Worm (Caenorhabditis elegans): Measurements from ENCODE around the gene gtsf-1.
"Not testable (repeated sequence)": the region's sequence is repeated elsewhere in the genome, so short reads cannot be mapped to it uniquely, and the experiment has no call there.

gtsf-1 gene

DNA sequence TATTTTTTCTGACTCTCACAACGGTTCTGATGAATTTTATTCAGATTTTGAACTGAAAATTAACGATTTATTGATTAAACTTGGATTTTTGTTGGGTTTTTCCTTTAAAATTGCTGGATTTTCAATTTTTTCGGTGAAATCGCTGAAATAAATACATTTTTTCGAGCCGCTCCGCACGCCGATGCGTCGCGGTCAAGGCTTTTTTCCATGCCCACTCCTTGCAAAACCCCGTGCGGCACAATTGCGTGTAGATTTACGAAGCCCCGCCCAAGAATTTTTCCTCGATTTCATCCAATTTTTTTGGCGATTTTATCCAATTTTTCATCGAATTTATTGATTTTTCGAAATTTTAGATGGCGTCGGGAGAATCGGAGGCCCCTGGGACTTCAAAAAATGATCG is at the start of gene gtsf-1:
Gene gtsf-1 (plus strand): TSS at position 354 of the 400 bp plus-strand sequence.
- TF ChIP-seq tbx-37 (GFP tag; conservative IDR thresholded peaks at IDR 0.05) (0 out of 2 replicates have a peak, but pooled peaks have one; percentile 32), ama-1 (optimal IDR thresholded peaks at IDR 0.05) (no peak), flt-1 (GFP tag; IDR thresholded peaks at IDR 0.05) (peak; percentile 67), hmg-4 (GFP tag; optimal IDR thresholded peaks at IDR 0.05) (peak; percentile 39), scrt-1 (GFP tag; IDR thresholded peaks at IDR 0.05) (no peak), tbx-11 (GFP tag; IDR thresholded peaks at IDR 0.05) (0 out of 2 replicates have a peak, but pooled peaks have one; percentile 65), tra-4 (tag; optimal IDR thresholded peaks at IDR 0.05) (no peak), F13C5.2 (tag; optimal IDR thresholded peaks at IDR 0.05) (peak; percentile 91), ceh-13 (GFP tag; optimal IDR thresholded peaks at IDR 0.05) (peak; percentile 29), sea-1 (GFP tag; conservative IDR thresholded peaks at IDR 0.05) (peak; percentile 61; the same call in 1 of the 2 replicates), hmbx-1 (tag; optimal IDR thresholded peaks at IDR 0.05) (no peak), ceh-36 (tag; optimal IDR thresholded peaks at IDR 0.05) (peak; percentile 56), B0310.2 (tag; optimal IDR thresholded peaks at IDR 0.05) (no peak), hnd-1 (tag; optimal IDR thresholded peaks at IDR 0.05) (peak; percentile 42), pes-1 (GFP tag; IDR thresholded peaks at IDR 0.05) (peak; percentile 67), ets-7 (tag; optimal IDR thresholded peaks at IDR 0.05) (no peak), aly-1 (tag; optimal IDR thresholded peaks at IDR 0.05) (no peak)

DNA sequence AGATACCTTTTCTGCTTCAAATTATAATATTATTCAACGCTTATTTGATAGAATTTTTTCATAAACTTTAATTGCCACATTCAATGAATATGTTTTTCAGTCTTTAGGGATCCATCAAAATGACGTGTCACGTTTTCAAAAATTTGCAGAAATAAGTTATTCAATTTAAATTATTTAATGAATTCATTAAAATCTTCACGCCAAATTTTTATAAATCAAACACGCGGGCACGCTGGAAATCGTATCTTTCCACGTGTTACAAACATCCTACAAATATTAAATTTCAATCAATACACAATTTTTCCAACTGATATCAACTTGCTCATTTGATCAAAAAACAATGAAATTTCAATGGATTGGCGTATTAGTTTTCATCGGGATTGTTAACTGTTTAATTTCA is 43.1 kb upstream of the gtsf-1 start, which contains the start of gene Y116A8A.4:
Gene Y116A8A.4 (plus strand): TSS at position 301 of the 400 bp plus-strand sequence.
- TF ChIP-seq aly-1 (tag; optimal IDR thresholded peaks at IDR 0.05): no peak
- no peak for TF ChIP-seq tbx-11 (GFP tag; IDR thresholded peaks at IDR 0.05)
- no peak for TF ChIP-seq ama-1 (optimal IDR thresholded peaks at IDR 0.05)
- TF ChIP-seq ets-7 (tag; optimal IDR thresholded peaks at IDR 0.05): no peak
- TF ChIP-seq hnd-1 (tag; optimal IDR thresholded peaks at IDR 0.05): no peak
- TF ChIP-seq tra-4 (tag; optimal IDR thresholded peaks at IDR 0.05): no peak
- no peak for TF ChIP-seq hmbx-1 (tag; optimal IDR thresholded peaks at IDR 0.05)

DNA sequence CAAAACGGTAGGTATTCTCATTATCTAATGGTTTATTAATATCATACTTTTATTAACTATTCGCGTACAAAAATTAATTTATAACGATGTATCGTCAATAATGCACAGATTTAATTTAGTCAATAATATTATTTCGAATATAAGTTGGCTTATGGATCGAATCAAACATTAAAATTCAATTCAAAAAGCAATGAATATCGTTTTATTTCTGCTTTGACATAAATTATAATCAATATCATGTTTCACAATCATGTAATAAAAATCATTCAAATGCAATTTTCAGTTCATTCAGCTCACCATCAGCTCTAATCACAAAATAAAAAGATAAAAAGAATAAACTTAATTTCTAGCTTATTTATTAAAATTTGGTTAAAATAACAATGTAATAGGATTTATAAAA is 36.9 kb upstream of the gtsf-1 start, which contains the start of gene Y116A8A.6:
Gene Y116A8A.6 (minus strand): TSS at position 101 of the 400 bp plus-strand sequence.
- TF ChIP-seq ama-1 (optimal IDR thresholded peaks at IDR 0.05): no peak
- TF ChIP-seq tbx-37 (GFP tag; conservative IDR thresholded peaks at IDR 0.05): no peak
- TF ChIP-seq sea-1 (GFP tag; conservative IDR thresholded peaks at IDR 0.05): no peak
- no peak for TF ChIP-seq tra-4 (tag; optimal IDR thresholded peaks at IDR 0.05)
- no peak for TF ChIP-seq pes-1 (GFP tag; IDR thresholded peaks at IDR 0.05)
- TF ChIP-seq aly-1 (tag; optimal IDR thresholded peaks at IDR 0.05): no peak
- no peak for TF ChIP-seq hmg-4 (GFP tag; optimal IDR thresholded peaks at IDR 0.05)
- no peak for TF ChIP-seq hmbx-1 (tag; optimal IDR thresholded peaks at IDR 0.05)

- no peak for TF ChIP-seq aly-1 (tag; optimal IDR thresholded peaks at IDR 0.05)
- TF ChIP-seq flt-1 (GFP tag; IDR thresholded peaks at IDR 0.05): no peak
- TF ChIP-seq hnd-1 (tag; optimal IDR thresholded peaks at IDR 0.05): no peak
- no peak for TF ChIP-seq tbx-11 (GFP tag; IDR thresholded peaks at IDR 0.05)
- TF ChIP-seq pes-1 (GFP tag; IDR thresholded peaks at IDR 0.05): no peak
- TF ChIP-seq scrt-1 (GFP tag; IDR thresholded peaks at IDR 0.05): no peak
- no peak for TF ChIP-seq ets-7 (tag; optimal IDR thresholded peaks at IDR 0.05)
- TF ChIP-seq F13C5.2 (tag; optimal IDR thresholded peaks at IDR 0.05): no peak
- TF ChIP-seq tbx-37 (GFP tag; conservative IDR thresholded peaks at IDR 0.05): no peak
- TF ChIP-seq ceh-13 (GFP tag; optimal IDR thresholded peaks at IDR 0.05): no peak
- no peak for TF ChIP-seq tra-4 (tag; optimal IDR thresholded peaks at IDR 0.05)
- TF ChIP-seq hmg-4 (GFP tag; optimal IDR thresholded peaks at IDR 0.05): no peak
- no peak for TF ChIP-seq sea-1 (GFP tag; conservative IDR thresholded peaks at IDR 0.05)
- TF ChIP-seq hmbx-1 (tag; optimal IDR thresholded peaks at IDR 0.05): no peak
- TF ChIP-seq ama-1 (optimal IDR thresholded peaks at IDR 0.05): no peak
- TF ChIP-seq B0310.2 (tag; optimal IDR thresholded peaks at IDR 0.05): no peak
- TF ChIP-seq ceh-36 (tag; optimal IDR thresholded peaks at IDR 0.05): no peak
These were observed 35.7 kb upstream of the gtsf-1 start, which contains the start of gene Y116A8A.7 for ce11 chrIV:16829896-16830295. Y116A8A.7 (plus strand) TSS chrIV:16830196.

ce11 chrIV:16831366-16831765 is 34.3 kb upstream of the gtsf-1 start, which contains the start of gene clec-194:
clec-194 (plus strand) TSS chrIV:16831666.
- no peak for TF ChIP-seq hmbx-1 (tag; optimal IDR thresholded peaks at IDR 0.05)
- no peak for TF ChIP-seq sea-1 (GFP tag; conservative IDR thresholded peaks at IDR 0.05)
- TF ChIP-seq tbx-11 (GFP tag; IDR thresholded peaks at IDR 0.05): no peak
- TF ChIP-seq tbx-37 (GFP tag; conservative IDR thresholded peaks at IDR 0.05): no peak
- TF ChIP-seq ets-7 (tag; optimal IDR thresholded peaks at IDR 0.05): no peak
- TF ChIP-seq F13C5.2 (tag; optimal IDR thresholded peaks at IDR 0.05): no peak
- no peak for TF ChIP-seq ama-1 (optimal IDR thresholded peaks at IDR 0.05)
- no peak for TF ChIP-seq B0310.2 (tag; optimal IDR thresholded peaks at IDR 0.05)

DNA sequence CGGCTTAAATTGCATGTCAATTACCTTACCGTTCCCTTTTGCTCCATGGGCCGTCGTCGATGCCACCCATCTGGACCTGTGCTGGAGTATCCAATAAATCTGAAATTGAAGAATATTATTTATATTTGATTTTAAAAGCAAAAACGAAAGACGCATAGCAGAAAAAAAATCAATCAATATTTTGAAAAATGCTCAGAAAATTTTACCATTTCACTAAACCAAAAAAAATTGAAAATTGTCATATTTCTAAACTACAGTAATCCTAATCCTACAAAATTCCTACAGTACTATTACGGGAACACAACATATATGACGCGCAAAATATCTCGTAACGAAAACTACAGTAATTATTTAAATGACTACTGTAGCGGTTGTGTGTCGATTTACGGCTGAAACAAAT is 22.8 kb upstream of the gtsf-1 start, which contains the start of gene Y116A8A.150:
Gene Y116A8A.150 (minus strand): TSS at position 101 of the 400 bp plus-strand sequence.
- not testable (repeated sequence) for TF ChIP-seq flt-1 (GFP tag; IDR thresholded peaks at IDR 0.05); ama-1 (optimal IDR thresholded peaks at IDR 0.05); B0310.2 (tag; optimal IDR thresholded peaks at IDR 0.05)

- 0 out of 2 replicates have a peak, but pooled peaks have one; percentile 39 for TF ChIP-seq scrt-1 (GFP tag; IDR thresholded peaks at IDR 0.05)
These were observed 20.3 kb upstream of the gtsf-1 start for ce11 chrIV:16845376-16845775.

ce11 chrIV:16854790-16855189 is 10.8 kb upstream of the gtsf-1 start, which contains the start of gene map-2:
map-2 (minus strand) TSS chrIV:16854890.
- TF ChIP-seq tbx-37 (GFP tag; conservative IDR thresholded peaks at IDR 0.05) (no peak), scrt-1 (GFP tag; IDR thresholded peaks at IDR 0.05) (no peak), hnd-1 (tag; optimal IDR thresholded peaks at IDR 0.05) (no peak)

Data from whole organism, early embryonic.